Worm (Caenorhabditis elegans) whole organism, L4/young adult: ENCODE data around the gene T09A5.14.

Experiments
- W03F9.2 ChIP-seq: fragments of 150-350 bp; optimal IDR thresholded peaks from 2 replicates; lab custom pipeline; 2014; ENCODE audit warnings: missing biosample characterization, missing genetic modification characterization
- dao-5 ChIP-seq: sonication (generic microtip); optimal IDR thresholded peaks from 2 replicates; lab custom pipeline; 2016; ENCODE audit warnings: missing genotype, missing genetic modification characterization, moderate library complexity, missing compliant biosample characterization
- him-1 ChIP-seq: sonication (generic microtip); optimal IDR thresholded peaks from 2 replicates; lab custom pipeline; 2016; ENCODE audit warnings: missing genotype, missing genetic modification reagents, missing genetic modification characterization, missing compliant biosample characterization

ce11 chrII:7815406-7815805 is 16.7 kb upstream of the T09A5.14 start:
- TF ChIP-seq him-1 (tag; lab: Kevin White, UChicago) (no peak), W03F9.2 (tag; lab: Kevin White, UChicago) (no peak), dao-5 (tag; lab: Kevin White, UChicago) (no peak)
